Fruit fly (Drosophila melanogaster): ENCODE data around the gene CG32085.

dm6 chr3L:11720780-11721179, 40.6 kb upstream of the CG32085 start, which contains the start of gene Bmcp:
- TF ChIP-seq OdsH (GFP tag; optimal IDR thresholded peaks at IDR 0.05) (no peak), Lpt (GFP tag; optimal IDR thresholded peaks at IDR 0.05) (no peak), CG6808 (GFP tag; optimal IDR thresholded peaks at IDR 0.05) (no peak), CG6163 (GFP tag; IDR thresholded peaks at IDR 0.05) (no peak), ss (GFP tag; optimal IDR thresholded peaks at IDR 0.05) (no peak), CG9139 (GFP tag; optimal IDR thresholded peaks at IDR 0.05) (no peak), Smox (GFP tag; optimal IDR thresholded peaks at IDR 0.05) (no peak), CG8319 (GFP tag; optimal IDR thresholded peaks at IDR 0.05) (no peak), vri (GFP tag; optimal IDR thresholded peaks at IDR 0.05) (no peak), fkh (GFP tag; optimal IDR thresholded peaks at IDR 0.05) (no peak), topi (GFP tag; optimal IDR thresholded peaks at IDR 0.05) (no peak), fd85E (GFP tag; optimal IDR thresholded peaks at IDR 0.05) (no peak)

Measured in whole organism, prepupa.